4 worm cellular contexts compared by ENCODE assay signal in the genomic region with DNA sequence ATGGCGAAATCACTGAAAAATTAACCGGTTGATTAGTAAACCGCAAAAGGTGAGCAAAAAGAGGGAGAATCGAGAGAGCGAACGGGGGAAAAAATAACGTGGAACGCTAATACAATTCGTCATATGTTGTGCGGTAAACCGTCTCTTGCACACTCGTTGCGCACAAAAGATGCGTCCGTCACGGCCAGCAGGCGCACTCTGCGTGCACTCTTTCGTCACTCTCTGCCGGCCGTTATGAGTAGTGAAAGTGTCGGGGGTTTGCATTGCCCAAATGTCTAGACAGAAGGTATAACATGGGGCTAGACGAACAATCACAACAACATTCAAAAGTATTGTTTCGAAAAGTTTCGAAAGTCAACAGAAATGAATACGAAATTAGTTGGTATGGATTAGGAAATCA.
TF ChIP-seq lines count a peak whose summit lies in the region.

A gene (minus strand): TSS at position 12 of the 400 bp plus-strand sequence.

TF ChIP-seq in whole organism, L2 larva, 48 proteins besides CTCF, POLR2A, EP300 and RAD21 (continued from another document):
- no peak for TF ChIP-seq alr-1 (tag; optimal IDR thresholded peaks at IDR 0.05; lab: Kevin White, UChicago)
- peak; percentile 65 for TF ChIP-seq nhr-237 (tag; optimal IDR thresholded peaks at IDR 0.05; lab: Kevin White, UChicago)
- TF ChIP-seq ceh-16 (tag; optimal IDR thresholded peaks at IDR 0.05; lab: Kevin White, UChicago): peak; percentile 62
- TF ChIP-seq unc-39 (tag; optimal IDR thresholded peaks at IDR 0.05; lab: Kevin White, UChicago): no peak
- peak; percentile 22 for TF ChIP-seq skn-1 (tag; optimal IDR thresholded peaks at IDR 0.05; lab: Kevin White, UChicago)
- TF ChIP-seq mdl-1 (tag; optimal IDR thresholded peaks at IDR 0.05; lab: Kevin White, UChicago): peak in 1 of 2 experiments; percentile 48
- peak; percentile 58 for TF ChIP-seq nhr-6 (tag; optimal IDR thresholded peaks at IDR 0.05; lab: Kevin White, UChicago)
- TF ChIP-seq R02D3.7 (tag; optimal IDR thresholded peaks at IDR 0.05; lab: Kevin White, UChicago): peak; percentile 3
- peak; percentile 74 for TF ChIP-seq lin-11 (tag; optimal IDR thresholded peaks at IDR 0.05; lab: Kevin White, UChicago)
- peak; percentile 77 for TF ChIP-seq nhr-10 (tag; optimal IDR thresholded peaks at IDR 0.05; lab: Kevin White, UChicago)
- peak; percentile 90 for TF ChIP-seq blmp-1 (tag; optimal IDR thresholded peaks at IDR 0.05; lab: Kevin White, UChicago; ENCODE audit: insufficient read depth)
- TF ChIP-seq sem-4 (tag; optimal IDR thresholded peaks at IDR 0.05; lab: Kevin White, UChicago): peak; percentile 84
- TF ChIP-seq ztf-11 (tag; optimal IDR thresholded peaks at IDR 0.05; lab: Kevin White, UChicago): no peak
- peak; percentile 88 for TF ChIP-seq C34F6.9 (tag; optimal IDR thresholded peaks at IDR 0.05; lab: Kevin White, UChicago)
- TF ChIP-seq nhr-129 (tag; optimal IDR thresholded peaks at IDR 0.05; lab: Kevin White, UChicago): peak; percentile 93
- peak; percentile 86 for TF ChIP-seq snpc-4 (tag; optimal IDR thresholded peaks at IDR 0.05; lab: Kevin White, UChicago)
- peak; percentile 75 to 88 for TF ChIP-seq lsy-2 (tag; optimal IDR thresholded peaks at IDR 0.05; lab: Kevin White, UChicago)
- no peak for TF ChIP-seq elt-3 (tag; optimal IDR thresholded peaks at IDR 0.05; lab: Kevin White, UChicago)
- TF ChIP-seq unc-62 (GFP tag; optimal IDR thresholded peaks at IDR 0.05; lab: Kevin White, UChicago): peak; percentile 38
- TF ChIP-seq F13H6.1 (tag; optimal IDR thresholded peaks at IDR 0.05; lab: Kevin White, UChicago): peak; percentile 94
- peak; percentile 2 for TF ChIP-seq ceh-82 (tag; optimal IDR thresholded peaks at IDR 0.05; lab: Kevin White, UChicago)
- TF ChIP-seq gmeb-1 (tag; optimal IDR thresholded peaks at IDR 0.05; lab: Kevin White, UChicago): peak; percentile 86
- TF ChIP-seq dmd-4 (tag; optimal IDR thresholded peaks at IDR 0.05; lab: Kevin White, UChicago): no peak
- peak; percentile 81 for TF ChIP-seq unc-55 (GFP tag; optimal IDR thresholded peaks at IDR 0.05; lab: Kevin White, UChicago)
- no peak for TF ChIP-seq elt-1 (tag; optimal IDR thresholded peaks at IDR 0.05; lab: Kevin White, UChicago)
- TF ChIP-seq nhr-12 (tag; optimal IDR thresholded peaks at IDR 0.05; lab: Kevin White, UChicago): no peak
- no peak for TF ChIP-seq ama-1 (optimal IDR thresholded peaks at IDR 0.05; lab: Kevin White, UChicago)
TF ChIP-seq in whole organism, L2 larva: peak in this region for 31.

TF ChIP-seq in whole organism, L4 larva, 104 proteins besides CTCF, POLR2A, EP300 and RAD21 (continued from another document and continues in another):
- TF ChIP-seq daf-19 (GFP tag; conservative IDR thresholded peaks at IDR 0.05; lab: Robert Waterston, UW) (no peak), unc-62 (GFP tag; optimal IDR thresholded peaks at IDR 0.05 in 1 of 2; lab: Kevin White, UChicago) (peak in 1 of 2 experiments; percentile 99), unc-62 (tag; optimal IDR thresholded peaks at IDR 0.05; lab: Kevin White, UChicago) (no peak), Y105C5A.15 (GFP tag; IDR thresholded peaks at IDR 0.05; lab: Robert Waterston, UW) (no peak), mxl-3 (GFP tag; optimal IDR thresholded peaks at IDR 0.05; lab: Kevin White, UChicago) (peak; percentile 95), lin-29 (GFP tag; IDR thresholded peaks at IDR 0.05; lab: Robert Waterston, UW) (0 out of 2 replicates have a peak, but pooled peaks have one; percentile 11), ceh-28 (tag; optimal IDR thresholded peaks at IDR 0.05; lab: Kevin White, UChicago) (no peak), egl-43 (GFP tag; IDR thresholded peaks at IDR 0.05; lab: Robert Waterston, UW) (peak; percentile 86), nhr-11 (tag; optimal IDR thresholded peaks at IDR 0.05; lab: Kevin White, UChicago) (peak; percentile 85), php-3 (GFP tag; IDR thresholded peaks at IDR 0.05; lab: Robert Waterston, UW) (peak; percentile 77), nhr-111 (GFP tag; optimal IDR thresholded peaks at IDR 0.05; lab: Kevin White, UChicago) (peak; percentile 8), snpc-4 (tag; optimal IDR thresholded peaks at IDR 0.05; lab: Kevin White, UChicago) (peak; percentile 44), dmd-9 (GFP tag; IDR thresholded peaks at IDR 0.05; lab: Robert Waterston, UW) (peak; percentile 75), lin-1 (GFP tag; IDR thresholded peaks at IDR 0.05; lab: Robert Waterston, UW) (peak; percentile 82), D1046.2 (GFP tag; IDR thresholded peaks at IDR 0.05; lab: Robert Waterston, UW) (no peak), F26F4.8 (GFP tag; conservative IDR thresholded peaks at IDR 0.05; lab: Robert Waterston, UW) (no peak), pqm-1 (tag; optimal IDR thresholded peaks at IDR 0.05; lab: Kevin White, UChicago) (peak; percentile 10), nhr-6 (tag; optimal IDR thresholded peaks at IDR 0.05; lab: Kevin White, UChicago) (peak; percentile 97), mxl-2 (GFP tag; conservative IDR thresholded peaks at IDR 0.05; lab: Robert Waterston, UW) (no peak), aly-2 (tag; optimal IDR thresholded peaks at IDR 0.05; lab: Kevin White, UChicago) (no peak), lim-7 (GFP tag; IDR thresholded peaks at IDR 0.05; lab: Robert Waterston, UW) (0 out of 2 replicates have a peak, but pooled peaks have one; percentile 43), ceh-20 (GFP tag; IDR thresholded peaks at IDR 0.05; lab: Robert Waterston, UW) (peak; percentile 84), lir-3 (tag; optimal IDR thresholded peaks at IDR 0.05; lab: Kevin White, UChicago) (no peak), gei-8 (GFP tag; optimal IDR thresholded peaks at IDR 0.05; lab: Kevin White, UChicago) (peak; percentile 26), ceh-82 (tag; optimal IDR thresholded peaks at IDR 0.05; lab: Kevin White, UChicago) (no peak), zip-11 (GFP tag; IDR thresholded peaks at IDR 0.05; lab: Robert Waterston, UW) (no peak), madf-9 (GFP tag; conservative IDR thresholded peaks at IDR 0.05; lab: Robert Waterston, UW) (peak; percentile 78), cey-2 (tag; optimal IDR thresholded peaks at IDR 0.05; lab: Kevin White, UChicago; ENCODE audit: borderline replicate concordance, insufficient read depth) (no peak), zfp-2 (tag; optimal IDR thresholded peaks at IDR 0.05; lab: Kevin White, UChicago) (no peak), attf-4 (tag; optimal IDR thresholded peaks at IDR 0.05; lab: Kevin White, UChicago) (no peak), Y75B8A.6 (GFP tag; IDR thresholded peaks at IDR 0.05; lab: Robert Waterston, UW) (no peak), nhr-41 (GFP tag; IDR thresholded peaks at IDR 0.05; lab: Robert Waterston, UW) (no peak), unc-39 (tag; optimal IDR thresholded peaks at IDR 0.05; lab: Kevin White, UChicago) (no peak), hlh-30 (tag; optimal IDR thresholded peaks at IDR 0.05; lab: Kevin White, UChicago; ENCODE audit: insufficient read depth) (peak; percentile 91)

TF ChIP-seq in whole organism, late embryonic, 69 proteins besides CTCF, POLR2A, EP300 and RAD21 (continued from another document and continues in another):
- peak; percentile 75 for TF ChIP-seq ceh-34 (tag; optimal IDR thresholded peaks at IDR 0.05; lab: Kevin White, UChicago)
- no peak for TF ChIP-seq Y22D7AL.16 (tag; optimal IDR thresholded peaks at IDR 0.05; lab: Kevin White, UChicago)
- TF ChIP-seq ceh-9 (tag; optimal IDR thresholded peaks at IDR 0.05; lab: Kevin White, UChicago): no peak
- TF ChIP-seq lin-11 (tag; optimal IDR thresholded peaks at IDR 0.05; lab: Kevin White, UChicago): no peak
- TF ChIP-seq hlh-13 (GFP tag; optimal IDR thresholded peaks at IDR 0.05; lab: Kevin White, UChicago): no peak
- peak; percentile 78 for TF ChIP-seq ref-2 (tag; optimal IDR thresholded peaks at IDR 0.05; lab: Kevin White, UChicago)
- no peak for TF ChIP-seq fkh-10 (GFP tag; optimal IDR thresholded peaks at IDR 0.05; lab: Kevin White, UChicago)
- TF ChIP-seq elt-2 (tag; optimal IDR thresholded peaks at IDR 0.05; lab: Kevin White, UChicago): peak; percentile 62
- no peak for TF ChIP-seq hlh-8 (tag; optimal IDR thresholded peaks at IDR 0.05; lab: Kevin White, UChicago)
- TF ChIP-seq ceh-30 (tag; optimal IDR thresholded peaks at IDR 0.05; lab: Kevin White, UChicago): no peak
- peak; percentile 71 for TF ChIP-seq ceh-31 (tag; optimal IDR thresholded peaks at IDR 0.05; lab: Kevin White, UChicago)
- TF ChIP-seq pha-4 (tag; optimal IDR thresholded peaks at IDR 0.05; lab: Kevin White, UChicago): no peak
- TF ChIP-seq C08G9.2 (tag; optimal IDR thresholded peaks at IDR 0.05; lab: Kevin White, UChicago): no peak
- no peak for TF ChIP-seq pha-2 (tag; optimal IDR thresholded peaks at IDR 0.05; lab: Kevin White, UChicago)
- no peak for TF ChIP-seq ceh-22 (tag; optimal IDR thresholded peaks at IDR 0.05; lab: Kevin White, UChicago)
- no peak for TF ChIP-seq unc-86 (tag; optimal IDR thresholded peaks at IDR 0.05; lab: Kevin White, UChicago)
- peak; percentile 78 for TF ChIP-seq sdc-2 (tag; optimal IDR thresholded peaks at IDR 0.05; lab: Kevin White, UChicago)
- TF ChIP-seq ztf-16 (tag; optimal IDR thresholded peaks at IDR 0.05; lab: Kevin White, UChicago): peak; percentile 62
- peak; percentile 9 for TF ChIP-seq unc-55 (GFP tag; optimal IDR thresholded peaks at IDR 0.05; lab: Kevin White, UChicago)
- no peak for TF ChIP-seq npax-4 (tag; optimal IDR thresholded peaks at IDR 0.05; lab: Kevin White, UChicago)
- TF ChIP-seq ceh-14 (tag; optimal IDR thresholded peaks at IDR 0.05; lab: Kevin White, UChicago): no peak
- TF ChIP-seq odd-2 (tag; optimal IDR thresholded peaks at IDR 0.05; lab: Kevin White, UChicago): no peak
- no peak for TF ChIP-seq lim-6 (tag; optimal IDR thresholded peaks at IDR 0.05; lab: Kevin White, UChicago)
- peak; percentile 40 for TF ChIP-seq nhr-232 (tag; optimal IDR thresholded peaks at IDR 0.05; lab: Kevin White, UChicago)
- peak; percentile 18 for TF ChIP-seq ceh-2 (tag; optimal IDR thresholded peaks at IDR 0.05; lab: Kevin White, UChicago)
- no peak for TF ChIP-seq unc-3 (GFP tag; conservative IDR thresholded peaks at IDR 0.05; lab: Robert Waterston, UW)
- TF ChIP-seq unc-3 (tag; optimal IDR thresholded peaks at IDR 0.05; lab: Kevin White, UChicago): no peak
- no peak for TF ChIP-seq elt-4 (tag; optimal IDR thresholded peaks at IDR 0.05; lab: Kevin White, UChicago)
- TF ChIP-seq ceh-24 (tag; optimal IDR thresholded peaks at IDR 0.05; lab: Kevin White, UChicago): no peak
- no peak for TF ChIP-seq ama-1 (optimal IDR thresholded peaks at IDR 0.05; lab: Kevin White, UChicago)
- TF ChIP-seq K09A11.1 (tag; optimal IDR thresholded peaks at IDR 0.05; lab: Kevin White, UChicago; ENCODE audit: insufficient read depth): peak; percentile 27
- peak; percentile 80 for TF ChIP-seq ceh-18 (tag; optimal IDR thresholded peaks at IDR 0.05; lab: Kevin White, UChicago)
- TF ChIP-seq ahr-1 (tag; optimal IDR thresholded peaks at IDR 0.05; lab: Kevin White, UChicago): peak; percentile 7
- TF ChIP-seq ttx-3 (tag; optimal IDR thresholded peaks at IDR 0.05; lab: Kevin White, UChicago): no peak
- peak; percentile 53 for TF ChIP-seq mec-3 (tag; optimal IDR thresholded peaks at IDR 0.05; lab: Kevin White, UChicago; ENCODE audit: borderline replicate concordance)
- TF ChIP-seq sox-4 (tag; optimal IDR thresholded peaks at IDR 0.05; lab: Kevin White, UChicago): peak; percentile 33
- no peak for TF ChIP-seq C38D4.7 (GFP tag; optimal IDR thresholded peaks at IDR 0.05; lab: Kevin White, UChicago)
- TF ChIP-seq ets-4 (tag; optimal IDR thresholded peaks at IDR 0.05; lab: Kevin White, UChicago): no peak

TF ChIP-seq in whole organism, mixed stage, embryonic, 35 proteins besides CTCF, POLR2A, EP300 and RAD21 (continued from another document):
- TF ChIP-seq bed-3 (GFP tag; optimal IDR thresholded peaks at IDR 0.05; lab: Kevin White, UChicago) (no peak), sptf-1 (tag; optimal IDR thresholded peaks at IDR 0.05; lab: Kevin White, UChicago) (peak; percentile 71), drap-1 (GFP tag; optimal IDR thresholded peaks at IDR 0.05; lab: Kevin White, UChicago) (peak; percentile 81), unc-120 (tag; optimal IDR thresholded peaks at IDR 0.05; lab: Kevin White, UChicago; ENCODE audit: poor library complexity, severe bottlenecking) (peak; percentile 44), unc-39 (tag; optimal IDR thresholded peaks at IDR 0.05; lab: Kevin White, UChicago) (no peak), mep-1 (tag; optimal IDR thresholded peaks at IDR 0.05; lab: Kevin White, UChicago) (peak; percentile 73), mls-2 (tag; optimal IDR thresholded peaks at IDR 0.05; lab: Kevin White, UChicago) (no peak)
